Worm (Caenorhabditis elegans) whole organism, young adult: ENCODE results near the gene Y62H9A.1.

Experiments used
- F52B5.7 ChIP-seq: sonication (generic microtip); optimal IDR thresholded peaks from 2 replicates; lab custom pipeline; 2016; ENCODE audit warnings: mild to moderate bottlenecking, missing genetic modification characterization, missing compliant biosample characterization
- Y79H2A.3 ChIP-seq: fragments of 200-800 bp; sonication (Bioruptor generic); conservative IDR thresholded peaks from 2 replicates; pipeline ENCODE4 v1.3.6; 2022; ENCODE audit warnings: missing genetic modification reagents, missing genetic modification characterization, missing compliant biosample characterization
- ama-1 ChIP-seq, 3 experiments: fragments of 150-350 bp in 1 of 3; sonication (generic microtip) in 2 of 3; optimal IDR thresholded peaks; 2 replicates each; lab custom pipeline; 2014 to 2018; ENCODE audit warnings: missing biosample characterization in 2 of 3, missing genetic modification characterization in 2 of 3, missing genetic modification reagents in 2 of 3
- ccch-3 ChIP-seq: fragments of 200-800 bp; sonication (Bioruptor generic); optimal IDR thresholded peaks from 2 replicates; lab custom pipeline; 2018; ENCODE audit warnings: mild to moderate bottlenecking, missing genetic modification characterization, missing compliant biosample characterization
- ceh-40 ChIP-seq: fragments of 200-800 bp; sonication (Bioruptor generic); IDR thresholded peaks from 2 replicates; pipeline ENCODE4 v1.3.6; 2022; ENCODE audit warnings: missing genetic modification characterization, missing compliant biosample characterization
- ekl-4 ChIP-seq: fragments of 200-800 bp; sonication (Bioruptor generic); IDR thresholded peaks from 2 replicates; pipeline ENCODE4 v1.3.6; 2022; ENCODE audit warnings: missing genetic modification reagents, missing genetic modification characterization, missing compliant biosample characterization
- hmg-1.2 ChIP-seq: fragments of 200-800 bp; sonication (Bioruptor generic); IDR thresholded peaks from 2 replicates; pipeline ENCODE4 v1.3.6; 2022; ENCODE audit warnings: missing genetic modification reagents, missing genetic modification characterization, missing compliant biosample characterization
- mel-28 ChIP-seq: sonication (generic microtip); optimal IDR thresholded peaks from 2 replicates; lab custom pipeline; 2016; ENCODE audit warnings: borderline replicate concordance, mild to moderate bottlenecking, missing genetic modification characterization, missing compliant biosample characterization
- nfya-1 ChIP-seq: sonication (generic microtip); optimal IDR thresholded peaks from 2 replicates; lab custom pipeline; 2017; ENCODE audit warnings: antibody characterized with exemption, missing compliant biosample characterization, missing genetic modification characterization, borderline replicate concordance; ENCODE audit not compliant: insufficient read depth
- zfh-2 ChIP-seq: fragments of 200-800 bp; sonication (Bioruptor generic); conservative IDR thresholded peaks from 2 replicates; pipeline ENCODE4 v1.3.6; 2022; ENCODE audit warnings: missing genetic modification reagents, missing genetic modification characterization, missing compliant biosample characterization
- ztf-22 ChIP-seq: fragments of 200-800 bp; sonication (Bioruptor generic); optimal IDR thresholded peaks from 2 replicates; lab custom pipeline; 2018; ENCODE audit warnings: mild to moderate bottlenecking, missing genetic modification characterization, moderate library complexity, missing compliant biosample characterization

DNA sequence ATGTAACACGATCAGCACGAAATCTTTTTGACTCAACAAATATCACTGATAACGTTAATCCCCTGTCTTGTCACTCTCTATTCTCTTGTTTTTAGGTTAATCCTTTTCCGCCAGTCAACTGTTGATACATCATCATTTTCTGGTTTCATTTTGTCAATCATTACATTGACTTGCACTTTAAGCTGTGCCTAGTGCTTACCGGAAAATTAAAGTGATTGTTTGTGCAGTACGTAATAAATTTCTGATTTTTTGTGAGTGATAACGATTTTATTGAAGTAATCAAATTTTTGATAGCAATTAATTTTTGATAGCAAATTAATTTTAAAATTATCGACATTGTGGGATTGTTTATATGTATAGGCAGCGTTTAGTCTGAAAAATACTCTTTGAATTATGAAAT, 33.8 kb downstream of the Y62H9A.1 start:
- TF ChIP-seq ekl-4 (GFP tag; lab: Robert Waterston, UW) (no peak), ccch-3 (GFP tag; lab: Kevin White, UChicago) (no peak), mel-28 (tag; lab: Kevin White, UChicago) (no peak), zfh-2 (GFP tag; lab: Robert Waterston, UW) (no peak), nfya-1 (tag; lab: Kevin White, UChicago) (no peak), Y79H2A.3 (GFP tag; lab: Robert Waterston, UW) (no peak), F52B5.7 (no peak), ama-1 (optimal IDR thresholded peaks at IDR 0.05; lab: Kevin White, UChicago) (no peak), ama-1 (GFP tag; optimal IDR thresholded peaks at IDR 0.05; lab: Kevin White, UChicago) (no peak), hmg-1.2 (GFP tag; lab: Robert Waterston, UW) (no peak), ceh-40 (GFP tag; lab: Robert Waterston, UW) (no peak), ztf-22 (GFP tag; lab: Kevin White, UChicago) (no peak)
